Worm (Caenorhabditis elegans): ENCODE results near the gene F22D3.4.
A peak's percentile ranks its signal among the peaks of the same experiment; 100 is the strongest.

F22D3.4 gene

ce11 chrII:6967618-6968017 is 40.2 kb upstream of the F22D3.4 start, which contains the start of gene eif-2Bgamma:
Gene eif-2Bgamma (minus strand): TSS chrII:6967648.
- no peak for TF ChIP-seq skn-1 (tag; optimal IDR thresholded peaks at IDR 0.05)
- TF ChIP-seq nhr-76 (tag; optimal IDR thresholded peaks at IDR 0.05): no peak
- peak; percentile 76 for TF ChIP-seq R02D3.7 (tag; optimal IDR thresholded peaks at IDR 0.05)
- TF ChIP-seq snpc-4 (tag; optimal IDR thresholded peaks at IDR 0.05): peak; percentile 86
- no peak for TF ChIP-seq fkh-10 (GFP tag; optimal IDR thresholded peaks at IDR 0.05)
- TF ChIP-seq nhr-23 (tag; optimal IDR thresholded peaks at IDR 0.05): peak; percentile 49
- TF ChIP-seq nhr-28 (tag; optimal IDR thresholded peaks at IDR 0.05): no peak
- no peak for TF ChIP-seq pha-4 (tag; optimal IDR thresholded peaks at IDR 0.05)
- TF ChIP-seq hmg-11 (tag; optimal IDR thresholded peaks at IDR 0.05): peak; percentile 28
- TF ChIP-seq lin-15B (tag; optimal IDR thresholded peaks at IDR 0.05): peak; percentile 35
- no peak for TF ChIP-seq ZK546.5 (tag; optimal IDR thresholded peaks at IDR 0.05)
- no peak for TF ChIP-seq nhr-77 (tag; optimal IDR thresholded peaks at IDR 0.05)
- TF ChIP-seq nfya-1 (tag; optimal IDR thresholded peaks at IDR 0.05; ENCODE audit: insufficient read depth): peak; percentile 37

ce11 chrII:6965573-6965972 is 38.2 kb upstream of the F22D3.4 start, which contains the start of gene tra-2:
Gene tra-2 (minus strand): TSS chrII:6965673.
- no peak for TF ChIP-seq fkh-10 (GFP tag; optimal IDR thresholded peaks at IDR 0.05)
- no peak for TF ChIP-seq aly-2 (tag; optimal IDR thresholded peaks at IDR 0.05)
- TF ChIP-seq ZK546.5 (tag; optimal IDR thresholded peaks at IDR 0.05): no peak
- no peak for TF ChIP-seq nhr-67 (tag; optimal IDR thresholded peaks at IDR 0.05)

- TF ChIP-seq ceh-82 (tag; optimal IDR thresholded peaks at IDR 0.05) (no peak), lin-39 (tag; optimal IDR thresholded peaks at IDR 0.05) (no peak)
These were observed 30.7 kb upstream of the F22D3.4 start for ce11 chrII:6958136-6958535.

ce11 chrII:6955084-6955697 is 27.8 kb upstream of the F22D3.4 start:
- TF ChIP-seq egl-5 (tag; optimal IDR thresholded peaks at IDR 0.05): no peak
- TF ChIP-seq elt-2 (tag; optimal IDR thresholded peaks at IDR 0.05): peak; percentile 42

ce11 chrII:6951250-6951806 is 23.9 kb upstream of the F22D3.4 start, which contains the start of the genes malt-1 and ceh-38:
Gene malt-1 (minus strand): TSS chrII:6951300.
Gene ceh-38 (plus strand): TSS chrII:6951526.
- TF ChIP-seq nhr-11 (tag; optimal IDR thresholded peaks at IDR 0.05) (peak; percentile 90), skn-1 (tag; optimal IDR thresholded peaks at IDR 0.05) (peak; percentile 96), snpc-4 (tag; optimal IDR thresholded peaks at IDR 0.05) (peak; percentile 96), lin-39 (tag; optimal IDR thresholded peaks at IDR 0.05) (peak; percentile 99), fkh-2 (tag; optimal IDR thresholded peaks at IDR 0.05) (peak; percentile 58), nhr-237 (tag; optimal IDR thresholded peaks at IDR 0.05) (no peak), lsy-12 (tag; optimal IDR thresholded peaks at IDR 0.05) (peak; percentile 86), nhr-76 (tag; optimal IDR thresholded peaks at IDR 0.05) (no peak), nhr-43 (tag; optimal IDR thresholded peaks at IDR 0.05; ENCODE audit: poor library complexity, severe bottlenecking) (peak; percentile 85), sea-2 (GFP tag; optimal IDR thresholded peaks at IDR 0.05) (peak; percentile 73), nfya-1 (tag; optimal IDR thresholded peaks at IDR 0.05; ENCODE audit: insufficient read depth) (peak; percentile 98), mdl-1 (tag; optimal IDR thresholded peaks at IDR 0.05) (peak; percentile 86), ztf-4 (tag; optimal IDR thresholded peaks at IDR 0.05) (peak; percentile 60), daf-12 (tag; optimal IDR thresholded peaks at IDR 0.05) (peak; percentile 54), ceh-82 (tag; optimal IDR thresholded peaks at IDR 0.05) (peak; percentile 84), elt-2 (tag; optimal IDR thresholded peaks at IDR 0.05) (peak; percentile 82), unc-62 (GFP tag; optimal IDR thresholded peaks at IDR 0.05) (peak; percentile 72), fos-1 (tag; optimal IDR thresholded peaks at IDR 0.05) (no peak), lin-15B (tag; optimal IDR thresholded peaks at IDR 0.05) (peak; percentile 92), unc-39 (tag; optimal IDR thresholded peaks at IDR 0.05) (no peak), egl-5 (tag; optimal IDR thresholded peaks at IDR 0.05) (peak; percentile 99), ama-1 (optimal IDR thresholded peaks at IDR 0.05) (no peak), ZK546.5 (tag; optimal IDR thresholded peaks at IDR 0.05) (no peak), hmg-11 (tag; optimal IDR thresholded peaks at IDR 0.05) (peak; percentile 100), tbx-2 (tag; optimal IDR thresholded peaks at IDR 0.05) (peak; percentile 86), eor-1 (tag; optimal IDR thresholded peaks at IDR 0.05) (no peak), elt-3 (tag; optimal IDR thresholded peaks at IDR 0.05) (no peak), nhr-25 (tag; optimal IDR thresholded peaks at IDR 0.05) (peak; percentile 90), aly-2 (tag; optimal IDR thresholded peaks at IDR 0.05) (peak; percentile 42), ceh-9 (tag; optimal IDR thresholded peaks at IDR 0.05) (no peak), ceh-16 (tag; optimal IDR thresholded peaks at IDR 0.05) (no peak), zag-1 (tag; optimal IDR thresholded peaks at IDR 0.05) (no peak), elt-1 (tag; optimal IDR thresholded peaks at IDR 0.05) (peak; percentile 45), egl-27 (tag; optimal IDR thresholded peaks at IDR 0.05) (peak; percentile 75), fkh-10 (GFP tag; optimal IDR thresholded peaks at IDR 0.05) (peak; percentile 92), jun-1 (tag; optimal IDR thresholded peaks at IDR 0.05) (peak; percentile 91), nhr-77 (tag; optimal IDR thresholded peaks at IDR 0.05) (no peak), pha-4 (tag; optimal IDR thresholded peaks at IDR 0.05) (peak; percentile 98), R02D3.7 (tag; optimal IDR thresholded peaks at IDR 0.05) (peak; percentile 90)

All from whole organism, L3 larva.